Fruit fly (Drosophila melanogaster): Measurements from ENCODE around the gene Sbat.

The Sbat gene

dm6 chr2L:2885503-2886225 lies 7.5 kb downstream of the Sbat start, which contains the start of the genes NTPase and lilli (continued):
- TF ChIP-seq Dek (tag; optimal IDR thresholded peaks at IDR 0.05) (no peak), nmo (GFP tag; optimal IDR thresholded peaks at IDR 0.05) (peak; percentile 33), B-H1 (GFP tag; IDR thresholded peaks at IDR 0.05) (peak; percentile 14; the same call in 1 of the 3 replicates), sim (GFP tag; IDR thresholded peaks at IDR 0.05) (peak; percentile 65; the same call in 1 of the 2 replicates), CG3838 (GFP tag; optimal IDR thresholded peaks at IDR 0.05) (no peak), Fer1 (GFP tag; optimal IDR thresholded peaks at IDR 0.05) (peak; percentile 41), Ets65A (GFP tag) (peak; percentile 92), CG12236 (GFP tag; optimal IDR thresholded peaks at IDR 0.05) (peak; percentile 67), Sry-δ (GFP tag; optimal IDR thresholded peaks at IDR 0.05) (peak; percentile 84), CG10209 (GFP tag; optimal IDR thresholded peaks at IDR 0.05) (peak; percentile 59), Sin3A (optimal IDR thresholded peaks at IDR 0.05) (peak; percentile 92), bigmax (GFP tag; optimal IDR thresholded peaks at IDR 0.05) (no peak), CG15514 (GFP tag; optimal IDR thresholded peaks at IDR 0.05) (no peak), Ets97D (GFP tag; optimal IDR thresholded peaks at IDR 0.05) (peak; percentile 48), z (GFP tag; IDR thresholded peaks at IDR 0.05) (peak; percentile 73; the same call in 1 of the 3 replicates), Six4 (GFP tag; optimal IDR thresholded peaks at IDR 0.05) (peak; percentile 53), CG32767 (GFP tag; IDR thresholded peaks at IDR 0.05) (peak; percentile 28; the same call in 1 of the 2 replicates), NfI (GFP tag; optimal IDR thresholded peaks at IDR 0.05) (peak; percentile 33), CG8388 (GFP tag; optimal IDR thresholded peaks at IDR 0.05) (peak; percentile 35), az2 (GFP tag; optimal IDR thresholded peaks at IDR 0.05) (peak; percentile 64), NFAT (GFP tag; IDR thresholded peaks at IDR 0.05) (peak; percentile 12; the same call in 1 of the 2 replicates), tna (GFP tag; IDR thresholded peaks at IDR 0.05; ENCODE audit: partially characterized antibody) (peak; percentile 86), Elba2 (GFP tag; optimal IDR thresholded peaks at IDR 0.05) (peak; percentile 18), CG12155 (GFP tag; optimal IDR thresholded peaks at IDR 0.05) (peak; percentile 66), CG10366 (GFP tag; IDR thresholded peaks at IDR 0.05) (peak; percentile 22; the same call in 1 of the 2 replicates), CG11504 (tag; optimal IDR thresholded peaks at IDR 0.05) (peak; percentile 15), CG12071 (GFP tag; optimal IDR thresholded peaks at IDR 0.05) (no peak), pzg (GFP tag; optimal IDR thresholded peaks at IDR 0.05) (peak; percentile 81), D19A (tag; optimal IDR thresholded peaks at IDR 0.05) (no peak), hbn (GFP tag; IDR thresholded peaks at IDR 0.05; ENCODE audit: partially characterized antibody) (peak; percentile 82), ftz-f1 (GFP tag; optimal IDR thresholded peaks at IDR 0.05) (no peak), CG11085 (GFP tag; IDR thresholded peaks at IDR 0.05) (peak; percentile 44), CG8089 (GFP tag; optimal IDR thresholded peaks at IDR 0.05) (peak; percentile 52), CG2120 (GFP tag; optimal IDR thresholded peaks at IDR 0.05) (peak; percentile 60), gem (tag; optimal IDR thresholded peaks at IDR 0.05) (peak; percentile 55), CG8924 (tag; optimal IDR thresholded peaks at IDR 0.05) (no peak), CG12659 (GFP tag; optimal IDR thresholded peaks at IDR 0.05) (peak; percentile 57), B-H2 (GFP tag; optimal IDR thresholded peaks at IDR 0.05) (no peak), Rfx (GFP tag; IDR thresholded peaks at IDR 0.05) (peak; percentile 76), wek (GFP tag; optimal IDR thresholded peaks at IDR 0.05) (peak; percentile 14), fd3F (GFP tag; optimal IDR thresholded peaks at IDR 0.05) (no peak), bowl (GFP tag; IDR thresholded peaks at IDR 0.05) (no peak), CG2202 (tag; optimal IDR thresholded peaks at IDR 0.05) (no peak), CG4282 (GFP tag; optimal IDR thresholded peaks at IDR 0.05) (no peak), CG2199 (GFP tag; IDR thresholded peaks at IDR 0.05) (peak; percentile 20; the same call in 1 of the 3 replicates), CG5953 (GFP tag; IDR thresholded peaks at IDR 0.05) (no peak), bab2 (GFP tag; optimal IDR thresholded peaks at IDR 0.05) (peak; percentile 78), gcm2 (GFP tag; optimal IDR thresholded peaks at IDR 0.05) (peak; percentile 7), Dref (GFP tag; IDR thresholded peaks at IDR 0.05) (peak; percentile 86), sima (GFP tag; optimal IDR thresholded peaks at IDR 0.05) (no peak)
